Fruit fly (Drosophila melanogaster) whole organism, embryonic: ENCODE data around the gene cic.

Source experiments
- B-H2 ChIP-seq: fragments of 200-800 bp; sonication (Bioruptor generic); optimal IDR thresholded peaks from 2 replicates; lab custom pipeline; 2018; ENCODE audit warnings: missing biosample characterization, mild to moderate bottlenecking, missing genetic modification characterization
- CG1024 ChIP-seq: fragments of 200-800 bp; sonication (Bioruptor generic); IDR thresholded peaks from 2 replicates; pipeline ENCODE4 v1.3.6; 2022; ENCODE audit warnings: missing biosample characterization, missing genetic modification characterization
- CG10321 ChIP-seq: fragments of 200-800 bp; sonication (Bioruptor generic); IDR thresholded peaks from 2 replicates; pipeline ENCODE4 v1.3.6; 2022; ENCODE audit warnings: missing biosample characterization, missing genetic modification characterization
- CG11247 ChIP-seq: fragments of 200-800 bp; sonication (Bioruptor generic); IDR thresholded peaks from 2 replicates; pipeline ENCODE4 v1.3.6; 2022; ENCODE audit warnings: missing biosample characterization, missing genetic modification characterization
- CG13894 ChIP-seq: fragments of 200-800 bp; sonication (Bioruptor generic); optimal IDR thresholded peaks from 3 replicates; lab custom pipeline; 2018; ENCODE audit warnings: missing biosample characterization, mild to moderate bottlenecking, missing genetic modification characterization, moderate library complexity
- CG16779 ChIP-seq: fragments of 200-800 bp; sonication (Bioruptor generic); IDR thresholded peaks from 2 replicates; pipeline ENCODE4 v1.3.6; 2022; ENCODE audit warnings: missing biosample characterization, missing genetic modification characterization
- CG16863 ChIP-seq: fragments of 200-800 bp; sonication (Bioruptor generic); optimal IDR thresholded peaks from 3 replicates; lab custom pipeline; 2016; ENCODE audit warnings: missing biosample characterization, missing genetic modification characterization
- CG17328 ChIP-seq: fragments of 200-800 bp; sonication (Bioruptor generic); IDR thresholded peaks from 2 replicates; pipeline ENCODE4 v1.3.6; 2022; ENCODE audit warnings: missing biosample characterization, missing genetic modification characterization
- CG1792 ChIP-seq: fragments of 200-800 bp; sonication (Bioruptor generic); optimal IDR thresholded peaks from 2 replicates; lab custom pipeline; 2016; ENCODE audit warnings: missing biosample characterization, missing genetic modification characterization
- CG18599 ChIP-seq: fragments of 200-800 bp; sonication (Bioruptor generic); optimal IDR thresholded peaks from 3 replicates; lab custom pipeline; 2017; ENCODE audit warnings: missing biosample characterization, missing genetic modification characterization, mild to moderate bottlenecking, moderate library complexity, missing genetic modification reagents
- CG2116 ChIP-seq: fragments of 200-800 bp; sonication (Bioruptor generic); optimal IDR thresholded peaks from 3 replicates; lab custom pipeline; 2018; ENCODE audit warnings: missing biosample characterization, mild to moderate bottlenecking, missing genetic modification characterization
- CG30020 ChIP-seq: fragments of 200-800 bp; optimal IDR thresholded peaks from 2 replicates; lab custom pipeline; 2019; ENCODE audit warnings: missing biosample characterization, mild to moderate bottlenecking, missing genetic modification characterization, moderate library complexity
- CG3281 ChIP-seq: fragments of 200-800 bp; sonication (Bioruptor generic); optimal IDR thresholded peaks from 3 replicates; lab custom pipeline; 2017; ENCODE audit warnings: missing biosample characterization, mild to moderate bottlenecking, missing genetic modification characterization
- CG4617 ChIP-seq: fragments of 200-800 bp; sonication (Bioruptor generic); optimal IDR thresholded peaks from 3 replicates; lab custom pipeline; 2016; ENCODE audit warnings: missing biosample characterization, missing genetic modification characterization, borderline replicate concordance
- CG9215 ChIP-seq: fragments of 200-800 bp; sonication (Bioruptor generic); IDR thresholded peaks from 2 replicates; pipeline ENCODE4 v1.3.6; 2022; ENCODE audit warnings: missing biosample characterization, missing genetic modification characterization
- Camta ChIP-seq: fragments of 200-800 bp; sonication (Bioruptor generic); optimal IDR thresholded peaks from 2 replicates; lab custom pipeline; 2016; ENCODE audit warnings: missing biosample characterization, missing genetic modification characterization
- Chrac-16 ChIP-seq: fragments of 200-800 bp; sonication (Bioruptor generic); optimal IDR thresholded peaks from 3 replicates; lab custom pipeline; 2016; ENCODE audit warnings: missing biosample characterization, missing genetic modification characterization
- Dek ChIP-seq: fragments of 200-800 bp; sonication (Bioruptor generic); optimal IDR thresholded peaks from 3 replicates; lab custom pipeline; 2019; ENCODE audit warnings: missing biosample characterization, mild to moderate bottlenecking, missing genetic modification characterization, moderate library complexity
- Dfd ChIP-seq, 2 experiments: fragments of >200 bp; optimal IDR thresholded peaks; 2 replicates each; lab custom pipeline; 2017; ENCODE audit warnings: missing biosample characterization in 2 of 2, missing genetic modification characterization in 2 of 2
- Elba2 ChIP-seq: fragments of 200-800 bp; sonication (Bioruptor generic); optimal IDR thresholded peaks from 3 replicates; lab custom pipeline; 2016; ENCODE audit warnings: missing biosample characterization, missing genetic modification characterization
- Ets65A ChIP-seq: fragments of 200-800 bp; sonication (Bioruptor generic); peaks from one replicate; lab custom pipeline; 2016; ENCODE audit warnings: missing biosample characterization, missing genetic modification characterization
- GATAe ChIP-seq: fragments of 200-800 bp; sonication (Bioruptor generic); conservative IDR thresholded peaks from 2 replicates; pipeline ENCODE4 v1.3.6; 2022; ENCODE audit warnings: missing biosample characterization, missing genetic modification characterization
- Gsc ChIP-seq: fragments of 200-800 bp; sonication (Bioruptor generic); IDR thresholded peaks from 2 replicates; pipeline ENCODE4 v1.3.6; 2022; ENCODE audit warnings: missing biosample characterization, missing genetic modification characterization
- Gug ChIP-seq: fragments of 200-800 bp; sonication (Bioruptor generic); IDR thresholded peaks from 4 replicates; pipeline ENCODE4 v1.3.6; 2022; ENCODE audit warnings: missing biosample characterization, missing genetic modification characterization
- HLH3B ChIP-seq: fragments of 200-800 bp; sonication (Bioruptor generic); IDR thresholded peaks from 2 replicates; pipeline ENCODE4 v1.3.6; 2022; ENCODE audit warnings: missing biosample characterization, missing genetic modification characterization
- NC2α ChIP-seq: fragments of 200-800 bp; sonication (Bioruptor generic); optimal IDR thresholded peaks from 2 replicates; lab custom pipeline; 2016; ENCODE audit warnings: missing biosample characterization, missing genetic modification characterization
- NfI ChIP-seq: fragments of 200-800 bp; sonication (Bioruptor generic); optimal IDR thresholded peaks from 3 replicates; lab custom pipeline; 2018; ENCODE audit warnings: missing biosample characterization, mild to moderate bottlenecking, missing genetic modification characterization, moderate library complexity
- Poxn ChIP-seq: fragments of 200-800 bp; sonication (Bioruptor generic); IDR thresholded peaks from 2 replicates; pipeline ENCODE4 v1.3.6; 2022; ENCODE audit warnings: missing biosample characterization, missing genetic modification characterization
- TFAM ChIP-seq: fragments of 200-800 bp; sonication (Bioruptor generic); optimal IDR thresholded peaks from 2 replicates; lab custom pipeline; 2017; ENCODE audit warnings: missing biosample characterization, missing genetic modification characterization, inconsistent platforms
- ab ChIP-seq: fragments of 200-800 bp; sonication (Bioruptor generic); optimal IDR thresholded peaks from 2 replicates; lab custom pipeline; 2016; ENCODE audit warnings: missing biosample characterization, missing genetic modification characterization
- aop ChIP-seq: fragments of 200-800 bp; sonication (Bioruptor generic); IDR thresholded peaks from 2 replicates; pipeline ENCODE4 v1.3.6; 2022; ENCODE audit warnings: missing biosample characterization, missing genetic modification characterization
- crp ChIP-seq, 2 experiments: fragments of 200-800 bp; sonication (Bioruptor generic); optimal IDR thresholded peaks; 2 replicates in 1 of 2; 3 replicates in 1 of 2; lab custom pipeline; 2017; ENCODE audit warnings: missing biosample characterization in 2 of 2, missing genetic modification characterization in 2 of 2, mild to moderate bottlenecking in 1 of 2, moderate library complexity in 1 of 2
- dm ChIP-seq: fragments of 200-800 bp; sonication (Bioruptor generic); optimal IDR thresholded peaks from 3 replicates; lab custom pipeline; 2016; ENCODE audit warnings: missing biosample characterization, missing genetic modification characterization
- ems ChIP-seq: fragments of 200-800 bp; sonication (Bioruptor generic); optimal IDR thresholded peaks from 3 replicates; lab custom pipeline; 2016; ENCODE audit warnings: missing biosample characterization, missing genetic modification characterization
- fd64A ChIP-seq: fragments of 200-800 bp; sonication (Bioruptor generic); optimal IDR thresholded peaks from 3 replicates; lab custom pipeline; 2018; ENCODE audit warnings: missing biosample characterization, mild to moderate bottlenecking, missing genetic modification characterization
- fd96Cb ChIP-seq: fragments of 200-800 bp; sonication (Bioruptor generic); optimal IDR thresholded peaks from 2 replicates; lab custom pipeline; 2018; ENCODE audit warnings: missing biosample characterization, mild to moderate bottlenecking, missing genetic modification characterization, moderate library complexity
- grau ChIP-seq: fragments of 200-800 bp; optimal IDR thresholded peaks from 3 replicates; lab custom pipeline; 2019; ENCODE audit warnings: missing biosample characterization, mild to moderate bottlenecking, missing genetic modification characterization, moderate library complexity
- gro ChIP-seq: fragments of 200-800 bp; sonication (Bioruptor generic); optimal IDR thresholded peaks from 2 replicates; lab custom pipeline; 2016; ENCODE audit warnings: missing biosample characterization, missing genetic modification characterization
- gsb ChIP-seq: fragments of 200-800 bp; sonication (Bioruptor generic); IDR thresholded peaks from 2 replicates; pipeline ENCODE4 v1.3.6; 2022; ENCODE audit warnings: missing biosample characterization, missing genetic modification characterization
- jumu ChIP-seq: fragments of 200-800 bp; sonication (Bioruptor generic); optimal IDR thresholded peaks from 3 replicates; lab custom pipeline; 2016; ENCODE audit warnings: missing biosample characterization, missing genetic modification characterization
- ken ChIP-seq: fragments of 200-800 bp; sonication (Bioruptor generic); IDR thresholded peaks from 3 replicates; pipeline ENCODE4 v1.3.6; 2022; ENCODE audit warnings: missing biosample characterization, missing genetic modification characterization
- lab ChIP-seq: fragments of 200-800 bp; sonication (Bioruptor generic); optimal IDR thresholded peaks from 3 replicates; lab custom pipeline; 2017; ENCODE audit warnings: missing biosample characterization, missing genetic modification characterization, mild to moderate bottlenecking, moderate library complexity, missing genetic modification reagents
- lmd ChIP-seq: fragments of 200-800 bp; sonication (Bioruptor generic); IDR thresholded peaks from 2 replicates; pipeline ENCODE4 v1.3.6; 2022; ENCODE audit warnings: missing biosample characterization, missing genetic modification characterization
- org-1 ChIP-seq: fragments of 200-800 bp; sonication (Bioruptor generic); optimal IDR thresholded peaks from 2 replicates; lab custom pipeline; 2017; ENCODE audit warnings: missing biosample characterization, missing genetic modification characterization
- prd ChIP-seq, 3 experiments: fragments of >200 bp in 2 of 3; fragments of 200-800 bp in 1 of 3; sonication (Bioruptor generic) in 1 of 3; optimal IDR thresholded peaks in 2 of 3; IDR thresholded peaks in 1 of 3; 2 replicates in 2 of 3; 3 replicates in 1 of 3; pipeline versions ENCODE4 v1.3.6 to Lab custom; 2017 to 2022; ENCODE audit warnings: missing biosample characterization in 1 of 3, missing genetic modification characterization in 1 of 3
- slp2 ChIP-seq: fragments of 200-800 bp; sonication (Bioruptor generic); optimal IDR thresholded peaks from 2 replicates; lab custom pipeline; 2016; ENCODE audit warnings: missing biosample characterization, missing genetic modification characterization
- sna ChIP-seq: fragments of 200-800 bp; sonication (Bioruptor generic); IDR thresholded peaks from 2 replicates; pipeline ENCODE4 v1.3.6; 2022; ENCODE audit warnings: missing biosample characterization, missing genetic modification characterization; ENCODE audit not compliant: partially characterized antibody
- sob ChIP-seq: fragments of 200-800 bp; sonication (Bioruptor generic); IDR thresholded peaks from 2 replicates; pipeline ENCODE4 v1.3.6; 2022; ENCODE audit warnings: missing biosample characterization, missing genetic modification characterization
- sqz ChIP-seq: fragments of 200-800 bp; sonication (Bioruptor generic); optimal IDR thresholded peaks from 3 replicates; lab custom pipeline; 2018; ENCODE audit warnings: missing biosample characterization, mild to moderate bottlenecking, missing genetic modification characterization
- wdn ChIP-seq: fragments of 200-800 bp; sonication (Bioruptor generic); IDR thresholded peaks from 2 replicates; pipeline ENCODE4 v1.3.6; 2022; ENCODE audit warnings: missing biosample characterization, missing genetic modification characterization
- zf30C ChIP-seq: fragments of 200-800 bp; sonication (Bioruptor generic); optimal IDR thresholded peaks from 3 replicates; lab custom pipeline; 2018; ENCODE audit warnings: missing biosample characterization, mild to moderate bottlenecking, missing genetic modification characterization
- zfh1 ChIP-seq: fragments of 200-800 bp; sonication (Bioruptor generic); IDR thresholded peaks from 3 replicates; pipeline ENCODE4 v1.3.6; 2022; ENCODE audit warnings: missing biosample characterization, missing genetic modification characterization

cic gene

DNA sequence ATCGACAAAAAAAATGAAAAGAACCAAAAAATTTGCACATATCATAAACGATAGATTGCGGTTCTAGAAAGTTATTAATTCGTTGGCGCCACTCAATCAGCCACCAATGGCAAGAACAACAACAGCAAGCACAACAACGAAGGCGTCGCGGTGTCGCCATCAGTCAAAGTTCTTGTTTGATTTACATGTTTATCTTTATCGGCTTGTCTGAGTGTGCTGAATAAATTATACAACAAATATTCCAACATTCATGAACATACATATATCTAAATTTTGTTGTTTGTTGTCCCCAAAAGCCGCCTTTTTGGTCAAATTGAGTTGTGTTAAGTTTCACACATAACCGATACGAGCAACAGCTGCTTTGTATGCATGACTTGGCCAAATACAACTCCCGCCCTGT is 21.0 kb downstream of the cic start (continued):
- TF ChIP-seq CG17328 (GFP tag; lab: Robert Waterston, UW) (no peak), TFAM (no peak), GATAe (no peak), NfI (GFP tag; lab: Kevin White, UChicago) (peak; percentile 7), ab (no peak), NC2α (GFP tag; lab: Kevin White, UChicago) (no peak), zf30C (GFP tag; lab: Kevin White, UChicago) (no peak), CG30020 (tag; lab: Kevin White, UChicago) (no peak), CG16779 (no peak), Chrac-16 (GFP tag; lab: Kevin White, UChicago) (no peak), Poxn (GFP tag; lab: Robert Waterston, UW) (no peak), CG1792 (GFP tag; lab: Kevin White, UChicago) (peak; percentile 5), org-1 (GFP tag; lab: Kevin White, UChicago) (no peak), CG11247 (no peak), Dek (no peak), HLH3B (GFP tag; lab: Robert Waterston, UW) (no peak; the same call in 1 of the 2 replicates), sqz (no peak), CG1024 (no peak), gro (GFP tag; lab: Kevin White, UChicago) (peak; percentile 73), prd (optimal IDR thresholded peaks at IDR 0.05; lab: Kevin White, UChicago) (no peak), prd (GFP tag; IDR thresholded peaks at IDR 0.05; lab: Robert Waterston, UW) (no peak), grau (no peak), zfh1 (GFP tag; lab: Robert Waterston, UW) (no peak), aop (GFP tag; lab: Robert Waterston, UW) (no peak), sna (GFP tag; lab: Robert Waterston, UW) (no peak), ken (GFP tag; lab: Robert Waterston, UW) (no peak), CG2116 (no peak), CG4617 (GFP tag; lab: Kevin White, UChicago) (no peak), dm (GFP tag; lab: Kevin White, UChicago) (no peak), sob (GFP tag; lab: Robert Waterston, UW) (peak; percentile 30; the same call in 1 of the 2 replicates), ems (no peak), CG3281 (GFP tag; lab: Kevin White, UChicago) (peak; percentile 3), CG13894 (tag; lab: Kevin White, UChicago) (peak; percentile 13), jumu (no peak), slp2 (GFP tag; lab: Kevin White, UChicago) (no peak), CG16863 (no peak), crp (GFP tag; optimal IDR thresholded peaks at IDR 0.05; lab: Kevin White, UChicago) (no peak), lab (GFP tag; lab: Kevin White, UChicago) (peak; percentile 75), lmd (GFP tag; lab: Robert Waterston, UW) (peak; percentile 14; the same call in 1 of the 2 replicates), wdn (GFP tag; lab: Robert Waterston, UW) (0 out of 2 replicates have a peak, but pooled peaks have one; percentile 14), CG10321 (GFP tag; lab: Robert Waterston, UW) (no peak; the same call in 1 of the 2 replicates), Gsc (GFP tag; lab: Robert Waterston, UW) (no peak), Camta (GFP tag; lab: Kevin White, UChicago) (peak; percentile 15), Ets65A (no peak), fd96Cb (tag; lab: Kevin White, UChicago) (no peak), Elba2 (no peak), CG18599 (GFP tag; lab: Kevin White, UChicago) (peak; percentile 15), Gug (no peak), fd64A (GFP tag; lab: Kevin White, UChicago) (no peak), CG9215 (GFP tag; lab: Robert Waterston, UW) (no peak), Dfd (GFP tag; optimal IDR thresholded peaks at IDR 0.05; lab: Kevin White, UChicago) (no peak), B-H2 (GFP tag; lab: Kevin White, UChicago) (no peak), gsb (GFP tag; lab: Robert Waterston, UW) (no peak)
